Worm (Caenorhabditis elegans): ENCODE measurements around the gene Y57A10C.1.

Y57A10C.1 gene

DNA sequence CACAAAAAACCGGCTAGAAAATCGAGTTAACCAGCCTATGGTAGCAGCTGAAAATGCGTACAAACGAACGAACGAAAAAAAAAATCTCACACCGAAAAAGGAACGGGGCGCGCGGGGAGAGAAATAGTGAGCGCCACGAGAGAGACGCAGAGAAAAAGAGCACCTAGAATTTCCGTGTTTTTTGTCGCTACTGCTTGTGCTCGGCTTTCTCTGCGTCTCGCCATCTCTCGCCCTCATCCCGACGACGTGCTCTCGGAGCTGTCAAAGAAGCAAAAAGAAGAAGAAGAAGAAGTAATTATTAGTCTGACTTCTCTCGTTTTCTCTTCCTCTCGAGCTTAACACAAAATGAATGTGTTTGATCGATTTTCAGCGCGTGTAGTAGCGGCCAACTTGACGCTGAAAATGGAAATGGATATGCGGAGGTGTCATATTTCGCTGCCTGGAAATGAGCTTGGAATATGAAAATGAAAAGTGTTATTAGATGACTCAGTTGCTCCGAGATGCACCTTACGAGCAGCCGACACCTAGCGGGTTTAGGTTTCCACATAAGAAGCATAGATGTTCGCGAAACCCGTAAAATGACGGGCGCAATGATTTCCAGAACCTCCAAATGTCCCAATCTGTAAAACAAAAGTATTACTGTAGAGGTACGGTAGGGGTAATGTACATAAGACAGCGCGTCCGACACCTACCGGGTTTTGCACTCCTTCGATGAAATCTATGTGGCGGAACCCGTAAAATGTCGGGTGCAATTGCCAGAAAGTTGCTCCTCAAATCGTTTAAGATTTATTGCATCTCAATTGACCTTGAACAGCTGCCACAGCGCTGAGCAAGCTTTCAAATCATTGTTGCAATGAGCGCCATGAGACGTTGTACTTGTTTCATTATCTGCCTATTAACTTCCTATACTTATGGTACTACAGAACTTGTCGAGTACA is 29.4 kb downstream of the Y57A10C.1 start, which contains the start of gene btb-14:
TSS of gene btb-14 (plus strand) at position 839 of the 938 bp plus-strand sequence.
- TF ChIP-seq tbx-9 (tag; optimal IDR thresholded peaks at IDR 0.05; ENCODE audit: borderline replicate concordance) (no peak), hmg-1.2 (GFP tag; IDR thresholded peaks at IDR 0.05) (peak; percentile 84), cebp-2 (GFP tag; IDR thresholded peaks at IDR 0.05) (no peak), snpc-4 (GFP tag; optimal IDR thresholded peaks at IDR 0.05) (peak; percentile 41), snpc-4 (tag; optimal IDR thresholded peaks at IDR 0.05) (peak in 3 of 4 experiments; percentile 51 to 71 (median 61)), hrde-1 (tag; optimal IDR thresholded peaks at IDR 0.05; ENCODE audit: borderline replicate concordance) (no peak), lsy-27 (tag; optimal IDR thresholded peaks at IDR 0.05; ENCODE audit: borderline replicate concordance, insufficient read depth) (no peak), K12H6.12 (tag; optimal IDR thresholded peaks at IDR 0.05) (peak; percentile 26), zfh-2 (GFP tag; conservative IDR thresholded peaks at IDR 0.05) (peak; percentile 75)

DNA sequence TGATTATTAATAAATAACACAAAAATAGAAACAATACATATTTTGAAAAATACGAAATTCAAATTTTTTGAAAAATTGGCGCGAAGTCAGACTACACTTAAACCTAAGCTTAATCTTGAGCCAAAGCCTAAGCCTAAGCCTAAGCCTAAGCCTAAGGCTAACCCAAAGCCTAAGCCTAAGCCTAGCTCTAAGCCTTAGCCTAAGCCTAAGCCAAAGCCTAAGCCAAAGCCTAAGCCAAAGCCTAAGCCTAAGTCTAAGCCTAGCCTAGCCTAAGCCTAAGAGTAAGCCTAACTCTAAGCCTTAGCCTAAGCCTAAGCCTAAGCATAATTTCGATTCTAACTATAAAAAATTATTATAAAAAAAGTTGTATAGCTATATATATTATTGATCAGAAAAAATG is 31.4 kb downstream of the Y57A10C.1 start:
- TF ChIP-seq B0035.1 (tag; optimal IDR thresholded peaks at IDR 0.05), result no peak
- no peak for TF ChIP-seq F10E7.11 (tag; optimal IDR thresholded peaks at IDR 0.05)
- no peak for TF ChIP-seq nfya-1 (tag; optimal IDR thresholded peaks at IDR 0.05; ENCODE audit: borderline replicate concordance, insufficient read depth)
- no peak for TF ChIP-seq tbp1 (GFP tag; optimal IDR thresholded peaks at IDR 0.05)
- no peak for TF ChIP-seq ama-1 (optimal IDR thresholded peaks at IDR 0.05)
- no peak for TF ChIP-seq ama-1 (GFP tag; optimal IDR thresholded peaks at IDR 0.05)
- no peak for TF ChIP-seq snpc-1.3 (tag; optimal IDR thresholded peaks at IDR 0.05; ENCODE audit: insufficient read depth)
- no peak for TF ChIP-seq ceh-40 (GFP tag; IDR thresholded peaks at IDR 0.05)
- TF ChIP-seq Y53F4B.3 (GFP tag; IDR thresholded peaks at IDR 0.05), result no peak
- TF ChIP-seq F37B4.10 (GFP tag; IDR thresholded peaks at IDR 0.05), result no peak
- TF ChIP-seq zfh-2 (GFP tag; conservative IDR thresholded peaks at IDR 0.05), result no peak
- TF ChIP-seq snpc-1.1 (tag; optimal IDR thresholded peaks at IDR 0.05; ENCODE audit: insufficient read depth), result no peak
- no peak for TF ChIP-seq attf-6 (GFP tag; IDR thresholded peaks at IDR 0.05)
- TF ChIP-seq bed-2 (GFP tag; IDR thresholded peaks at IDR 0.05), result no peak

DNA sequence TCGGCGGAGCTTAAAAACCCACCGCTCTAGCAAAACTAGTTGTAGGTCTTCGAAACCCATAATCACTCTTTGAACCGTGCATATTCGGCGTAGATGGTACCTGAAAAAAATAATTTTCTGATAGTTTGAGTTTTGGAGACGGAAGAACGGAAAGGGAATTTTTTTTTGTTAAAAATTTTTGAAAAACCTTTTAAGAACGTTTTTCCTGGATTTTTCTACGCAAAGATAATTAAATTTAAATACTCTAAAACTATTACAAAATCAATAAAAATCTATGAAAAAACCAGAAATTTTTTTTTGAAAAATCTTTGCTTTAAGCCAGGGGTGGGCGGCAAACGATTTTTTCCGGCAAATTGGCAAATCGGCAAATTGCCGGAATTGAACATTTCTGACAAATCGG is 32.9 kb downstream of the Y57A10C.1 start, which contains the start of gene marc-5:
TSS of gene marc-5 (minus strand) at position 101 of the 400 bp plus-strand sequence.
- TF ChIP-seq B0336.3 (GFP tag; IDR thresholded peaks at IDR 0.05), result no peak
- TF ChIP-seq gei-17 (GFP tag; optimal IDR thresholded peaks at IDR 0.05), result no peak
- TF ChIP-seq ztf-26 (tag; optimal IDR thresholded peaks at IDR 0.05), result no peak
- no peak for TF ChIP-seq hlh-26 (GFP tag; conservative IDR thresholded peaks at IDR 0.05)
- no peak for TF ChIP-seq rcor-1 (GFP tag; IDR thresholded peaks at IDR 0.05)
- TF ChIP-seq pbrm-1 (GFP tag; IDR thresholded peaks at IDR 0.05), result no peak

DNA sequence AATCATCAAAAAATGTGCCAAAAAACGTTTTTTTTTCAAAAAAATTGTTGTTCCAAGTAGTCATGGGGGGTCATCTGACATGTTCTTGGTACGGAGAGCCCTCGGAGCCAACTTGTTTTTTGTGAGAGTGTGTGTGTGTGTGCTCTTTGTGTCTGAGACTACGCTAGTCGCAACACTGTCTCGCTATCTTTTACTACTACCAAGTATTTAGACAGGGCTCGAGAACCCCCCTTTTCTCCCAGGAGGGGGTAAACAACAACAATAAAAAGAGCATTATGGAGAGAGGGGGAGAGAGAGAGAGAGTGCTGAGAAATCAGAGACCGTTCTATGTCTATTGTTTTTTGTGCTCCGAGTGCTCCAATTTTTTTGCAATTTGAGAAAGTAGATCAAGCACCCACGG is 33.5 kb downstream of the Y57A10C.1 start:
- no peak for TF ChIP-seq athp-1 (tag; optimal IDR thresholded peaks at IDR 0.05)
- no peak for TF ChIP-seq ets-4 (GFP tag; optimal IDR thresholded peaks at IDR 0.05)
- no peak for TF ChIP-seq atf-7 (tag; optimal IDR thresholded peaks at IDR 0.05)
- no peak for TF ChIP-seq hsf-1 (GFP tag; IDR thresholded peaks at IDR 0.05)
- TF ChIP-seq C17E4.6 (GFP tag; IDR thresholded peaks at IDR 0.05), result no peak
- TF ChIP-seq egl-44 (GFP tag; IDR thresholded peaks at IDR 0.05), result no peak
- TF ChIP-seq tbp1 (GFP tag; optimal IDR thresholded peaks at IDR 0.05), result no peak
- TF ChIP-seq lag-1 (GFP tag; IDR thresholded peaks at IDR 0.05), result no peak
- no peak for TF ChIP-seq mxl-1 (tag; optimal IDR thresholded peaks at IDR 0.05)
- no peak for TF ChIP-seq nhr-90 (tag; optimal IDR thresholded peaks at IDR 0.05)
- TF ChIP-seq sdz-38 (tag; optimal IDR thresholded peaks at IDR 0.05), result no peak
- TF ChIP-seq F33H1.4 (GFP tag; IDR thresholded peaks at IDR 0.05), result no peak
